Fruit fly (Drosophila melanogaster) whole organism, prepupa: Measurements from ENCODE around the gene Ppat-Dpck.

Experiments used
- Ets21C ChIP-seq: fragments of 200-800 bp; sonication (Bioruptor generic); optimal IDR thresholded peaks from 3 replicates; lab custom pipeline; 2016; ENCODE audit warnings: missing biosample characterization, missing genetic modification characterization
- Gug ChIP-seq: fragments of 200-800 bp; sonication (Bioruptor generic); IDR thresholded peaks from 2 replicates; pipeline ENCODE4 v1.3.6; 2022; ENCODE audit warnings: missing biosample characterization, missing genetic modification characterization
- Hr39 ChIP-seq: fragments of 200-800 bp; sonication (Bioruptor generic); optimal IDR thresholded peaks from 2 replicates; lab custom pipeline; 2016; ENCODE audit warnings: missing biosample characterization, missing genetic modification characterization
- Sox15 ChIP-seq: fragments of 200-800 bp; sonication (Bioruptor generic); optimal IDR thresholded peaks from 3 replicates; lab custom pipeline; 2016; ENCODE audit warnings: missing biosample characterization, missing genetic modification characterization
- eg ChIP-seq: fragments of 200-800 bp; sonication (Bioruptor generic); IDR thresholded peaks from 3 replicates; pipeline ENCODE4 v1.3.6; 2022; ENCODE audit warnings: missing biosample characterization, missing genetic modification characterization
- fkh ChIP-seq: fragments of 200-800 bp; sonication (Bioruptor generic); optimal IDR thresholded peaks from 3 replicates; lab custom pipeline; 2017; ENCODE audit warnings: missing biosample characterization, mild to moderate bottlenecking, missing genetic modification characterization, moderate library complexity

DNA sequence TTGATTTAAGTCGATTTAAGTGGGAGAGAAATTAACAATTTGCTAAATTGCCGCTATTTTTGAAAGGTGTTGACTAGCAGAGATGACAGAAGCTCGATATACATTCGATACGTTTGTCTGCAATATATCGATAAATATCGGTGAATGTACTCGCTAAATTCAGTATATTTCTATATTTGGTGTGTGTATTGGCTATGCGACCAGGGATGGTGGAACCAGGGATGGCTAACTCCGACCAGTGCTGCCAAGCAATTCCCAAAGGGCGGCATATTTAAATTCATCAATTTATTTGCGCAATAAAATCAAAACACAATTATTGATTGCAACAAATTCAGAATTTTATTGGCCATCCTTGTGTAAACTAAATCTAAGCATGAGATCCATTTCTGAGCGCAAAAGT, 44.4 kb upstream of the Ppat-Dpck start, which contains the start of gene mad2:
- no peak for TF ChIP-seq eg (GFP tag; lab: Robert Waterston, UW)
- no peak for TF ChIP-seq Ets21C
- peak; percentile 53 for TF ChIP-seq fkh
- no peak for TF ChIP-seq Gug (GFP tag; lab: Robert Waterston, UW)
- no peak for TF ChIP-seq Sox15 (GFP tag; lab: Kevin White, UChicago)
- no peak for TF ChIP-seq Hr39 (GFP tag; lab: Kevin White, UChicago)
